Worm (Caenorhabditis elegans) whole organism, midembryonic: ENCODE results near the gene Y24D9A.6.

Experiments
- T22C8.4 ChIP-seq: fragments of 200-800 bp; sonication (Bioruptor generic); IDR thresholded peaks from 2 replicates; pipeline ENCODE4 v1.3.6; 2022; ENCODE audit warnings: missing genetic modification characterization, missing compliant biosample characterization
- cog-1 ChIP-seq: sonication (generic microtip); optimal IDR thresholded peaks from 2 replicates; lab custom pipeline; 2016; ENCODE audit warnings: missing genetic modification characterization, missing compliant biosample characterization
- flt-1 ChIP-seq: fragments of 200-800 bp; sonication (Bioruptor generic); IDR thresholded peaks from 2 replicates; pipeline ENCODE4 v1.3.6; 2022; ENCODE audit warnings: missing genetic modification characterization, missing compliant biosample characterization
- klf-2 ChIP-seq: fragments of 200-800 bp; sonication (Bioruptor generic); conservative IDR thresholded peaks from 2 replicates; pipeline ENCODE4 v1.3.6; 2022; ENCODE audit warnings: missing genetic modification reagents, missing genetic modification characterization, missing compliant biosample characterization
- med-1 ChIP-seq: sonication (generic microtip); optimal IDR thresholded peaks from 2 replicates; lab custom pipeline; 2017; ENCODE audit warnings: missing genetic modification characterization, mild to moderate bottlenecking, missing compliant biosample characterization, antibody characterized with exemption, missing genetic modification reagents; ENCODE audit not compliant: insufficient read depth
- ref-1 ChIP-seq: fragments of 200-800 bp; sonication (Bioruptor generic); conservative IDR thresholded peaks from 2 replicates; pipeline ENCODE4 v1.3.6; 2022; ENCODE audit warnings: missing genetic modification reagents, missing genetic modification characterization, missing compliant biosample characterization
- tab-1 ChIP-seq: fragments of 200-800 bp; sonication (Bioruptor generic); IDR thresholded peaks from 2 replicates; pipeline ENCODE4 v1.3.6; 2022; ENCODE audit warnings: missing genetic modification characterization, missing compliant biosample characterization
- ztf-23 ChIP-seq: fragments of 200-800 bp; sonication (Bioruptor generic); IDR thresholded peaks from 2 replicates; pipeline ENCODE4 v1.3.6; 2022; ENCODE audit warnings: missing genetic modification reagents, missing genetic modification characterization, missing compliant biosample characterization
- ztf-29 ChIP-seq: fragments of 200-800 bp; sonication (Bioruptor generic); IDR thresholded peaks from 2 replicates; pipeline ENCODE4 v1.3.6; 2022; ENCODE audit warnings: missing genetic modification reagents, missing genetic modification characterization, missing compliant biosample characterization

Y24D9A.6 gene

ce11 chrIV:4397111-4397510 is 3.1 kb downstream of the Y24D9A.6 start:
- TF ChIP-seq ztf-23 (GFP tag; lab: Robert Waterston, UW) = no peak
- no peak for TF ChIP-seq med-1 (GFP tag; lab: Kevin White, UChicago)
- TF ChIP-seq cog-1 = no peak
- TF ChIP-seq tab-1 (GFP tag; lab: Robert Waterston, UW) = no peak
- no peak for TF ChIP-seq ztf-29 (GFP tag; lab: Robert Waterston, UW)

- TF ChIP-seq ztf-23 (GFP tag; lab: Robert Waterston, UW) (no peak), cog-1 (no peak), med-1 (GFP tag; lab: Kevin White, UChicago) (no peak), flt-1 (GFP tag; lab: Robert Waterston, UW) (no peak), T22C8.4 (GFP tag; lab: Robert Waterston, UW) (no peak), ref-1 (no peak), ztf-29 (GFP tag; lab: Robert Waterston, UW) (no peak), klf-2 (GFP tag; lab: Robert Waterston, UW) (no peak), tab-1 (GFP tag; lab: Robert Waterston, UW) (no peak)
Observed at ce11 chrIV:4396052-4396821, 4.0 kb downstream of the Y24D9A.6 start.

ce11 chrIV:4395555-4395954 is 4.6 kb downstream of the Y24D9A.6 start:
- no peak for TF ChIP-seq cog-1
- TF ChIP-seq med-1 (GFP tag; lab: Kevin White, UChicago) = no peak
- TF ChIP-seq ztf-23 (GFP tag; lab: Robert Waterston, UW) = no peak
- TF ChIP-seq klf-2 (GFP tag; lab: Robert Waterston, UW) = no peak
- TF ChIP-seq ref-1 = no peak
- TF ChIP-seq flt-1 (GFP tag; lab: Robert Waterston, UW) = no peak
- TF ChIP-seq ztf-29 (GFP tag; lab: Robert Waterston, UW) = no peak
- no peak for TF ChIP-seq tab-1 (GFP tag; lab: Robert Waterston, UW)
- no peak for TF ChIP-seq T22C8.4 (GFP tag; lab: Robert Waterston, UW)

ce11 chrIV:4393942-4394460 is 6.2 kb downstream of the Y24D9A.6 start, which contains the start of gene ell-1:
Gene ell-1, plus strand, starts transcription at chrIV:4394410.
- no peak for TF ChIP-seq ref-1
- no peak for TF ChIP-seq ztf-29 (GFP tag; lab: Robert Waterston, UW)
- TF ChIP-seq tab-1 (GFP tag; lab: Robert Waterston, UW) = no peak
- TF ChIP-seq ztf-23 (GFP tag; lab: Robert Waterston, UW) = no peak
- TF ChIP-seq T22C8.4 (GFP tag; lab: Robert Waterston, UW) = no peak
- no peak for TF ChIP-seq cog-1
- no peak for TF ChIP-seq flt-1 (GFP tag; lab: Robert Waterston, UW)
- TF ChIP-seq klf-2 (GFP tag; lab: Robert Waterston, UW) = no peak
- TF ChIP-seq med-1 (GFP tag; lab: Kevin White, UChicago) = no peak

- TF ChIP-seq cog-1 = no peak
- no peak for TF ChIP-seq T22C8.4 (GFP tag; lab: Robert Waterston, UW)
- TF ChIP-seq ztf-29 (GFP tag; lab: Robert Waterston, UW) = no peak
- no peak for TF ChIP-seq klf-2 (GFP tag; lab: Robert Waterston, UW)
- TF ChIP-seq flt-1 (GFP tag; lab: Robert Waterston, UW) = no peak
- no peak for TF ChIP-seq tab-1 (GFP tag; lab: Robert Waterston, UW)
- TF ChIP-seq ref-1 = no peak
- no peak for TF ChIP-seq med-1 (GFP tag; lab: Kevin White, UChicago)
- no peak for TF ChIP-seq ztf-23 (GFP tag; lab: Robert Waterston, UW)
Observed at ce11 chrIV:4393488-4393887, 6.7 kb downstream of the Y24D9A.6 start.

ce11 chrIV:4390438-4390894 is 9.7 kb downstream of the Y24D9A.6 start, which contains the start of the genes rpl-7A and set-21:
Gene rpl-7A, minus strand, starts transcription at chrIV:4390590.
Gene set-21, plus strand, starts transcription at chrIV:4390844.
- TF ChIP-seq ztf-29 (GFP tag; lab: Robert Waterston, UW) (no peak), T22C8.4 (GFP tag; lab: Robert Waterston, UW) (0 out of 2 replicates have a peak, but pooled peaks have one; percentile 41), ztf-23 (GFP tag; lab: Robert Waterston, UW) (peak; percentile 91), tab-1 (GFP tag; lab: Robert Waterston, UW) (no peak), klf-2 (GFP tag; lab: Robert Waterston, UW) (peak; percentile 69; the same call in 1 of the 2 replicates), flt-1 (GFP tag; lab: Robert Waterston, UW) (peak; percentile 84), med-1 (GFP tag; lab: Kevin White, UChicago) (no peak), ref-1 (no peak), cog-1 (peak; percentile 67)

- TF ChIP-seq T22C8.4 (GFP tag; lab: Robert Waterston, UW) (0 out of 2 replicates have a peak, but pooled peaks have one; percentile 34), ztf-29 (GFP tag; lab: Robert Waterston, UW) (no peak), klf-2 (GFP tag; lab: Robert Waterston, UW) (no peak), flt-1 (GFP tag; lab: Robert Waterston, UW) (no peak), cog-1 (no peak), med-1 (GFP tag; lab: Kevin White, UChicago) (no peak)
Observed at ce11 chrIV:4386351-4386750, 13.8 kb downstream of the Y24D9A.6 start, which contains the start of gene tald-1. Gene tald-1, plus strand, starts transcription at chrIV:4386651.

- TF ChIP-seq cog-1 = no peak
- no peak for TF ChIP-seq ztf-23 (GFP tag; lab: Robert Waterston, UW)
- no peak for TF ChIP-seq med-1 (GFP tag; lab: Kevin White, UChicago)
- no peak for TF ChIP-seq klf-2 (GFP tag; lab: Robert Waterston, UW)
- TF ChIP-seq T22C8.4 (GFP tag; lab: Robert Waterston, UW) = no peak
- TF ChIP-seq flt-1 (GFP tag; lab: Robert Waterston, UW) = no peak
- no peak for TF ChIP-seq tab-1 (GFP tag; lab: Robert Waterston, UW)
- TF ChIP-seq ref-1 = no peak
- no peak for TF ChIP-seq ztf-29 (GFP tag; lab: Robert Waterston, UW)
Observed at ce11 chrIV:4369116-4369515, 31.1 kb downstream of the Y24D9A.6 start.
